Fruit fly (Drosophila melanogaster) whole organism, prepupa: Measurements from ENCODE around the gene Srp9.

Experiments
- Blimp-1 ChIP-seq: fragments of 200-800 bp; sonication (Bioruptor generic); optimal IDR thresholded peaks from 3 replicates; lab custom pipeline; 2017; ENCODE audit warnings: missing biosample characterization, missing genetic modification characterization, mild to moderate bottlenecking, moderate library complexity, missing genetic modification reagents
- CG11294 ChIP-seq: fragments of 200-800 bp; sonication (Bioruptor generic); IDR thresholded peaks from 2 replicates; pipeline ENCODE4 v1.3.6; 2022; ENCODE audit warnings: missing biosample characterization, missing genetic modification characterization
- CG16779 ChIP-seq: fragments of 200-800 bp; sonication (Bioruptor generic); optimal IDR thresholded peaks from 3 replicates; lab custom pipeline; 2017; ENCODE audit warnings: missing biosample characterization, mild to moderate bottlenecking, missing genetic modification characterization
- CG9139 ChIP-seq: fragments of 200-800 bp; sonication (Bioruptor generic); optimal IDR thresholded peaks from 3 replicates; lab custom pipeline; 2017; ENCODE audit warnings: missing biosample characterization, mild to moderate bottlenecking, missing genetic modification characterization
- Eip93F ChIP-seq: fragments of 200-800 bp; sonication (Bioruptor generic); optimal IDR thresholded peaks from 2 replicates; lab custom pipeline; 2016; ENCODE audit warnings: missing biosample characterization, mild to moderate bottlenecking, missing genetic modification characterization
- Hr39 ChIP-seq: fragments of 200-800 bp; sonication (Bioruptor generic); optimal IDR thresholded peaks from 2 replicates; lab custom pipeline; 2016; ENCODE audit warnings: missing biosample characterization, missing genetic modification characterization
- OdsH ChIP-seq: fragments of 200-800 bp; sonication (Bioruptor generic); optimal IDR thresholded peaks from 3 replicates; lab custom pipeline; 2016; ENCODE audit warnings: missing biosample characterization, missing genetic modification characterization
- achi ChIP-seq: fragments of 200-800 bp; sonication (Bioruptor generic); optimal IDR thresholded peaks from 3 replicates; lab custom pipeline; 2016; ENCODE audit warnings: missing biosample characterization, missing genetic modification characterization
- esn ChIP-seq: fragments of 200-800 bp; sonication (Bioruptor generic); optimal IDR thresholded peaks from 2 replicates; lab custom pipeline; 2016; ENCODE audit warnings: missing biosample characterization, mild to moderate bottlenecking, missing genetic modification characterization, moderate library complexity

- no peak for TF ChIP-seq achi
- no peak for TF ChIP-seq CG9139 (GFP tag; lab: Kevin White, UChicago)
- no peak for TF ChIP-seq Hr39 (GFP tag; lab: Kevin White, UChicago)
- no peak for TF ChIP-seq Blimp-1 (GFP tag; lab: Kevin White, UChicago)
- TF ChIP-seq CG11294: no peak
- TF ChIP-seq CG16779 (tag; lab: Kevin White, UChicago): no peak
- no peak for TF ChIP-seq OdsH (GFP tag; lab: Kevin White, UChicago)
- TF ChIP-seq Eip93F: no peak
- no peak for TF ChIP-seq esn (GFP tag; lab: Kevin White, UChicago)
These were observed 31.6 kb upstream of the Srp9 start for dm6 chr3L:7904560-7904959.
